Fruit fly (Drosophila melanogaster) whole organism, prepupa: ENCODE measurements around the gene CG4069.

Source experiments
- Blimp-1 ChIP-seq: fragments of 200-800 bp; sonication (Bioruptor generic); optimal IDR thresholded peaks from 3 replicates; lab custom pipeline; 2017; ENCODE audit warnings: missing biosample characterization, missing genetic modification characterization, mild to moderate bottlenecking, moderate library complexity, missing genetic modification reagents
- CG10631 ChIP-seq: fragments of 200-800 bp; sonication (Bioruptor generic); optimal IDR thresholded peaks from 2 replicates; lab custom pipeline; 2016; ENCODE audit warnings: missing biosample characterization, missing genetic modification characterization
- CG10669 ChIP-seq: fragments of 200-800 bp; sonication (Bioruptor generic); optimal IDR thresholded peaks from 3 replicates; lab custom pipeline; 2018; ENCODE audit warnings: missing biosample characterization, mild to moderate bottlenecking, missing genetic modification characterization, moderate library complexity
- CG11294 ChIP-seq: fragments of 200-800 bp; sonication (Bioruptor generic); IDR thresholded peaks from 2 replicates; pipeline ENCODE4 v1.3.6; 2022; ENCODE audit warnings: missing biosample characterization, missing genetic modification characterization
- CG11762 ChIP-seq: fragments of 200-800 bp; sonication (Bioruptor generic); optimal IDR thresholded peaks from 3 replicates; lab custom pipeline; 2016; ENCODE audit warnings: missing biosample characterization, missing genetic modification characterization; ENCODE audit not compliant: insufficient read depth
- CG11902 ChIP-seq: fragments of 200-800 bp; sonication (Bioruptor generic); optimal IDR thresholded peaks from 3 replicates; lab custom pipeline; 2016; ENCODE audit warnings: missing biosample characterization, missing genetic modification characterization
- CG1621 ChIP-seq: fragments of 200-800 bp; sonication (Bioruptor generic); optimal IDR thresholded peaks from 3 replicates; lab custom pipeline; 2018; ENCODE audit warnings: missing biosample characterization, mild to moderate bottlenecking, missing genetic modification characterization
- CG16779 ChIP-seq: fragments of 200-800 bp; sonication (Bioruptor generic); optimal IDR thresholded peaks from 3 replicates; lab custom pipeline; 2017; ENCODE audit warnings: missing biosample characterization, mild to moderate bottlenecking, missing genetic modification characterization
- CG3032 ChIP-seq: fragments of 200-800 bp; optimal IDR thresholded peaks from 2 replicates; lab custom pipeline; 2019; ENCODE audit warnings: missing biosample characterization, mild to moderate bottlenecking, missing genetic modification characterization, moderate library complexity
- CG31627 ChIP-seq: fragments of 200-800 bp; sonication (Bioruptor generic); optimal IDR thresholded peaks from 3 replicates; lab custom pipeline; 2016; ENCODE audit warnings: missing biosample characterization, missing genetic modification characterization
- CG32006 ChIP-seq: fragments of 200-800 bp; sonication (Bioruptor generic); optimal IDR thresholded peaks from 3 replicates; lab custom pipeline; 2017; ENCODE audit warnings: missing biosample characterization, mild to moderate bottlenecking, missing genetic modification characterization
- CG34406 ChIP-seq: fragments of 200-800 bp; sonication (Bioruptor generic); optimal IDR thresholded peaks from 3 replicates; lab custom pipeline; 2016; ENCODE audit warnings: missing biosample characterization, missing genetic modification characterization
- CG3919 ChIP-seq: fragments of 200-800 bp; sonication (Bioruptor generic); optimal IDR thresholded peaks from 3 replicates; lab custom pipeline; 2016; ENCODE audit warnings: missing biosample characterization, missing genetic modification characterization
- CG4318 ChIP-seq: fragments of 200-800 bp; sonication (Bioruptor generic); optimal IDR thresholded peaks from 3 replicates; lab custom pipeline; 2017; ENCODE audit warnings: missing biosample characterization, mild to moderate bottlenecking, missing genetic modification characterization
- CG6163 ChIP-seq: fragments of 200-800 bp; sonication (Bioruptor generic); IDR thresholded peaks from 3 replicates; pipeline ENCODE4 v1.3.6; 2022; ENCODE audit warnings: missing biosample characterization, missing genetic modification characterization
- CG6276 ChIP-seq: fragments of 200-800 bp; sonication (Bioruptor generic); optimal IDR thresholded peaks from 2 replicates; lab custom pipeline; 2017; ENCODE audit warnings: missing biosample characterization, mild to moderate bottlenecking, missing genetic modification characterization
- CG6792 ChIP-seq: fragments of 200-800 bp; sonication (Bioruptor generic); optimal IDR thresholded peaks from 3 replicates; lab custom pipeline; 2016; ENCODE audit warnings: missing biosample characterization, missing genetic modification characterization
- CG7368 ChIP-seq: fragments of 200-800 bp; sonication (Bioruptor generic); optimal IDR thresholded peaks from 3 replicates; lab custom pipeline; 2016; ENCODE audit warnings: missing biosample characterization, missing genetic modification characterization
- CG8119 ChIP-seq: fragments of 200-800 bp; sonication (Bioruptor generic); IDR thresholded peaks from 3 replicates; pipeline ENCODE4 v1.3.6; 2022; ENCODE audit warnings: missing biosample characterization, missing genetic modification characterization
- CG8319 ChIP-seq: fragments of 200-800 bp; sonication (Bioruptor generic); optimal IDR thresholded peaks from 3 replicates; lab custom pipeline; 2016; ENCODE audit warnings: missing biosample characterization, missing genetic modification characterization
- CG8632 ChIP-seq: fragments of 200-800 bp; sonication (Bioruptor generic); optimal IDR thresholded peaks from 3 replicates; lab custom pipeline; 2016; ENCODE audit warnings: missing biosample characterization, missing genetic modification characterization
- CG9139 ChIP-seq: fragments of 200-800 bp; sonication (Bioruptor generic); optimal IDR thresholded peaks from 3 replicates; lab custom pipeline; 2017; ENCODE audit warnings: missing biosample characterization, mild to moderate bottlenecking, missing genetic modification characterization
- Eip75B ChIP-seq: fragments of 200-800 bp; sonication (Bioruptor generic); optimal IDR thresholded peaks from 3 replicates; lab custom pipeline; 2016; ENCODE audit warnings: missing biosample characterization, missing genetic modification characterization
- Eip78C ChIP-seq: fragments of 200-800 bp; sonication (Bioruptor generic); peaks from one replicate; lab custom pipeline; 2016; ENCODE audit warnings: missing biosample characterization, missing genetic modification characterization
- Eip93F ChIP-seq: fragments of 200-800 bp; sonication (Bioruptor generic); optimal IDR thresholded peaks from 2 replicates; lab custom pipeline; 2016; ENCODE audit warnings: missing biosample characterization, mild to moderate bottlenecking, missing genetic modification characterization
- Ets21C ChIP-seq: fragments of 200-800 bp; sonication (Bioruptor generic); optimal IDR thresholded peaks from 3 replicates; lab custom pipeline; 2016; ENCODE audit warnings: missing biosample characterization, missing genetic modification characterization
- Ets96B ChIP-seq: fragments of 200-800 bp; optimal IDR thresholded peaks from 2 replicates; lab custom pipeline; 2019; ENCODE audit warnings: missing biosample characterization, mild to moderate bottlenecking, missing genetic modification characterization, moderate library complexity
- Gug ChIP-seq: fragments of 200-800 bp; sonication (Bioruptor generic); IDR thresholded peaks from 2 replicates; pipeline ENCODE4 v1.3.6; 2022; ENCODE audit warnings: missing biosample characterization, missing genetic modification characterization
- Hr38 ChIP-seq: sonication (Bioruptor generic); optimal IDR thresholded peaks from 2 replicates; lab custom pipeline; 2016; ENCODE audit warnings: missing biosample characterization, missing genetic modification characterization
- Hr39 ChIP-seq: fragments of 200-800 bp; sonication (Bioruptor generic); optimal IDR thresholded peaks from 2 replicates; lab custom pipeline; 2016; ENCODE audit warnings: missing biosample characterization, missing genetic modification characterization
- Lpt ChIP-seq: fragments of 200-800 bp; sonication (Bioruptor generic); optimal IDR thresholded peaks from 3 replicates; lab custom pipeline; 2016; ENCODE audit warnings: missing biosample characterization, missing genetic modification characterization
- Met ChIP-seq: fragments of 200-800 bp; sonication (Bioruptor generic); optimal IDR thresholded peaks from 3 replicates; lab custom pipeline; 2016; ENCODE audit warnings: missing biosample characterization, missing genetic modification characterization
- Smox ChIP-seq: fragments of 200-800 bp; sonication (Bioruptor generic); optimal IDR thresholded peaks from 3 replicates; lab custom pipeline; 2016; ENCODE audit warnings: missing biosample characterization, missing genetic modification characterization
- Sox102F ChIP-seq: fragments of 200-800 bp; sonication (Bioruptor generic); optimal IDR thresholded peaks from 2 replicates; lab custom pipeline; 2016; ENCODE audit warnings: missing biosample characterization, mild to moderate bottlenecking, missing genetic modification characterization
- Sox14 ChIP-seq: fragments of 200-800 bp; sonication (Bioruptor generic); optimal IDR thresholded peaks from 3 replicates; lab custom pipeline; 2016; ENCODE audit warnings: missing biosample characterization, missing genetic modification characterization
- cyc ChIP-seq: fragments of 200-800 bp; sonication (Bioruptor generic); optimal IDR thresholded peaks from 3 replicates; lab custom pipeline; 2016; ENCODE audit warnings: missing biosample characterization, missing genetic modification characterization
- dac ChIP-seq: fragments of 200-800 bp; sonication (Bioruptor generic); optimal IDR thresholded peaks from 2 replicates; lab custom pipeline; 2017; ENCODE audit warnings: missing biosample characterization, mild to moderate bottlenecking, missing genetic modification characterization
- eg ChIP-seq: fragments of 200-800 bp; sonication (Bioruptor generic); IDR thresholded peaks from 3 replicates; pipeline ENCODE4 v1.3.6; 2022; ENCODE audit warnings: missing biosample characterization, missing genetic modification characterization
- esn ChIP-seq: fragments of 200-800 bp; sonication (Bioruptor generic); optimal IDR thresholded peaks from 2 replicates; lab custom pipeline; 2016; ENCODE audit warnings: missing biosample characterization, mild to moderate bottlenecking, missing genetic modification characterization, moderate library complexity
- fd59A ChIP-seq: fragments of 200-800 bp; sonication (Bioruptor generic); optimal IDR thresholded peaks from 2 replicates; lab custom pipeline; 2017; ENCODE audit warnings: missing biosample characterization, mild to moderate bottlenecking, missing genetic modification characterization, missing genetic modification reagents
- fd85E ChIP-seq: fragments of 200-800 bp; sonication (Bioruptor generic); optimal IDR thresholded peaks from 3 replicates; lab custom pipeline; 2016; ENCODE audit warnings: missing biosample characterization, missing genetic modification characterization
- fkh ChIP-seq: fragments of 200-800 bp; sonication (Bioruptor generic); optimal IDR thresholded peaks from 3 replicates; lab custom pipeline; 2017; ENCODE audit warnings: missing biosample characterization, mild to moderate bottlenecking, missing genetic modification characterization, moderate library complexity
- lz ChIP-seq: fragments of 200-800 bp; sonication (Bioruptor generic); optimal IDR thresholded peaks from 3 replicates; lab custom pipeline; 2016; ENCODE audit warnings: missing biosample characterization, missing genetic modification characterization
- net ChIP-seq: fragments of 200-800 bp; sonication (Bioruptor generic); optimal IDR thresholded peaks from 3 replicates; lab custom pipeline; 2016; ENCODE audit warnings: missing biosample characterization, missing genetic modification characterization
- spab ChIP-seq: fragments of 200-800 bp; sonication (Bioruptor generic); optimal IDR thresholded peaks from 2 replicates; lab custom pipeline; 2017; ENCODE audit warnings: missing biosample characterization, mild to moderate bottlenecking, missing genetic modification characterization, missing genetic modification reagents
- ss ChIP-seq, 2 experiments: fragments of 200-800 bp; sonication (Bioruptor generic); optimal IDR thresholded peaks; 2 replicates in 1 of 2; 3 replicates in 1 of 2; lab custom pipeline; 2017 to 2018; ENCODE audit warnings: mild to moderate bottlenecking in 2 of 2, missing biosample characterization in 2 of 2, missing genetic modification characterization in 2 of 2, moderate library complexity in 1 of 2
- svp ChIP-seq: fragments of 200-800 bp; sonication (Bioruptor generic); peaks from one replicate; lab custom pipeline; 2016; ENCODE audit warnings: missing biosample characterization, missing genetic modification characterization
- topi ChIP-seq: fragments of 200-800 bp; sonication (Bioruptor generic); optimal IDR thresholded peaks from 3 replicates; lab custom pipeline; 2016; ENCODE audit warnings: missing biosample characterization, missing genetic modification characterization
- vri ChIP-seq: fragments of 200-800 bp; sonication (Bioruptor generic); optimal IDR thresholded peaks from 3 replicates; lab custom pipeline; 2016; ENCODE audit warnings: missing biosample characterization, mild to moderate bottlenecking, missing genetic modification characterization

Gene CG4069

dm6 chr3L:12564979-12565378, 27.9 kb upstream of the CG4069 start:
- TF ChIP-seq eg (peak; percentile 41; the same call in 1 of the 3 replicates), CG11762 (GFP tag; lab: Kevin White, UChicago) (no peak)

DNA sequence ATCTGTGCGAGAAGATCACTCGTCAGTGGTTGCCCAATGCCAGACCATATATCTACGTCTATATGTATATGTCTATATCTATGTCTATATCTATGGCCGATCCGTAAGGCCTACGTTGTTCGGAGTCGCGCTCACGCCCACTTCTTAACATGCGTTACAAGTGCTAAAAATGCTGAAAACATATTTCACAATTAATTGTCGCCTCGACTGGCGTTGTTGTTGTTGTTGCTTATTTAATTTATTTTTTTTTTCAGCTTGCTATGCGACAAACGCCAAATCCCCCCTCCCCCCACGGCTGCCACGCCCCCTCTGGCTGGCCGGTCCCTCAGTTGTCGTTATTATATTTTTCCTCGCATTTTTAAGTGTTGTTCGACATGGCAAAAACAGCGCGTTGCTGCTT, 27.2 kb upstream of the CG4069 start:
- TF ChIP-seq CG10669 (GFP tag; lab: Kevin White, UChicago): no peak

- TF ChIP-seq Smox (GFP tag; lab: Kevin White, UChicago): no peak
- TF ChIP-seq CG6792 (GFP tag; lab: Kevin White, UChicago): no peak
- peak; percentile 24 for TF ChIP-seq lz (GFP tag; lab: Kevin White, UChicago)
- TF ChIP-seq CG31627 (GFP tag; lab: Kevin White, UChicago): peak; percentile 8
- no peak for TF ChIP-seq cyc
- TF ChIP-seq fd59A: no peak
- TF ChIP-seq spab: no peak
- no peak for TF ChIP-seq CG3919
- TF ChIP-seq CG10669 (GFP tag; lab: Kevin White, UChicago): no peak
- no peak for TF ChIP-seq CG3032 (tag; lab: Kevin White, UChicago)
- no peak for TF ChIP-seq Lpt
- no peak for TF ChIP-seq CG10631
- no peak for TF ChIP-seq CG8319 (GFP tag; lab: Kevin White, UChicago)
- no peak for TF ChIP-seq net (GFP tag; lab: Kevin White, UChicago)
- no peak for TF ChIP-seq CG11762 (GFP tag; lab: Kevin White, UChicago)
- TF ChIP-seq CG9139: no peak
- no peak for TF ChIP-seq fd85E
- TF ChIP-seq Gug (GFP tag; lab: Robert Waterston, UW): no peak
- TF ChIP-seq CG11294 (GFP tag; lab: Robert Waterston, UW): no peak
- TF ChIP-seq CG7368 (GFP tag; lab: Kevin White, UChicago): no peak
- TF ChIP-seq vri (GFP tag; lab: Kevin White, UChicago): no peak
- no peak for TF ChIP-seq CG8632 (GFP tag; lab: Kevin White, UChicago)
- TF ChIP-seq Hr39 (GFP tag; lab: Kevin White, UChicago): peak; percentile 8
- TF ChIP-seq Sox14: no peak
- no peak for TF ChIP-seq CG8119 (GFP tag; lab: Robert Waterston, UW)
- no peak for TF ChIP-seq ss (GFP tag; optimal IDR thresholded peaks at IDR 0.05; lab: Kevin White, UChicago)
- no peak for TF ChIP-seq CG4318 (GFP tag; lab: Kevin White, UChicago)
- peak; percentile 72 for TF ChIP-seq Eip78C (GFP tag; lab: Kevin White, UChicago)
- TF ChIP-seq Met (GFP tag; lab: Kevin White, UChicago): peak; percentile 39
- TF ChIP-seq Ets21C: no peak
- TF ChIP-seq CG11902: no peak
- peak; percentile 18 for TF ChIP-seq Sox102F
- peak; percentile 70 for TF ChIP-seq svp
- no peak for TF ChIP-seq CG6276 (GFP tag; lab: Kevin White, UChicago)
- TF ChIP-seq esn (GFP tag; lab: Kevin White, UChicago): peak; percentile 12
- TF ChIP-seq Ets96B (tag; lab: Kevin White, UChicago): no peak
- TF ChIP-seq dac (GFP tag; lab: Kevin White, UChicago): no peak
- TF ChIP-seq CG16779: no peak
- no peak for TF ChIP-seq CG32006 (GFP tag; lab: Kevin White, UChicago)
- TF ChIP-seq topi (GFP tag; lab: Kevin White, UChicago): peak; percentile 2
- no peak for TF ChIP-seq Eip75B (GFP tag; lab: Kevin White, UChicago)
- TF ChIP-seq Blimp-1 (GFP tag; lab: Kevin White, UChicago): no peak
- no peak for TF ChIP-seq CG1621
- TF ChIP-seq Hr38: no peak
- TF ChIP-seq Eip93F: no peak
- no peak for TF ChIP-seq fkh (GFP tag; lab: Kevin White, UChicago)
- TF ChIP-seq CG34406 (GFP tag; lab: Kevin White, UChicago): no peak
- no peak for TF ChIP-seq CG6163 (GFP tag; lab: Robert Waterston, UW)
Observed at dm6 chr3L:12559273-12559672, 22.2 kb upstream of the CG4069 start.
